Fruit fly (Drosophila melanogaster) whole organism, prepupa: ENCODE data around the gene Irk3.

Experiments used
- Blimp-1 ChIP-seq: fragments of 200-800 bp; sonication (Bioruptor generic); optimal IDR thresholded peaks from 3 replicates; lab custom pipeline; 2017; ENCODE audit warnings: missing biosample characterization, missing genetic modification characterization, mild to moderate bottlenecking, moderate library complexity, missing genetic modification reagents
- CG10669 ChIP-seq: fragments of 200-800 bp; sonication (Bioruptor generic); optimal IDR thresholded peaks from 3 replicates; lab custom pipeline; 2018; ENCODE audit warnings: missing biosample characterization, mild to moderate bottlenecking, missing genetic modification characterization, moderate library complexity
- CG11762 ChIP-seq: fragments of 200-800 bp; sonication (Bioruptor generic); optimal IDR thresholded peaks from 3 replicates; lab custom pipeline; 2016; ENCODE audit warnings: missing biosample characterization, missing genetic modification characterization; ENCODE audit not compliant: insufficient read depth
- CG15336 ChIP-seq: fragments of 200-800 bp; sonication (Bioruptor generic); IDR thresholded peaks from 2 replicates; pipeline ENCODE4 v1.3.6; 2022; ENCODE audit warnings: missing biosample characterization, missing genetic modification characterization
- CG1621 ChIP-seq: fragments of 200-800 bp; sonication (Bioruptor generic); optimal IDR thresholded peaks from 3 replicates; lab custom pipeline; 2018; ENCODE audit warnings: missing biosample characterization, mild to moderate bottlenecking, missing genetic modification characterization
- CG16779 ChIP-seq: fragments of 200-800 bp; sonication (Bioruptor generic); optimal IDR thresholded peaks from 3 replicates; lab custom pipeline; 2017; ENCODE audit warnings: missing biosample characterization, mild to moderate bottlenecking, missing genetic modification characterization
- CG31627 ChIP-seq: fragments of 200-800 bp; sonication (Bioruptor generic); optimal IDR thresholded peaks from 3 replicates; lab custom pipeline; 2016; ENCODE audit warnings: missing biosample characterization, missing genetic modification characterization
- CG32006 ChIP-seq: fragments of 200-800 bp; sonication (Bioruptor generic); optimal IDR thresholded peaks from 3 replicates; lab custom pipeline; 2017; ENCODE audit warnings: missing biosample characterization, mild to moderate bottlenecking, missing genetic modification characterization
- CG3919 ChIP-seq: fragments of 200-800 bp; sonication (Bioruptor generic); optimal IDR thresholded peaks from 3 replicates; lab custom pipeline; 2016; ENCODE audit warnings: missing biosample characterization, missing genetic modification characterization
- CG4318 ChIP-seq: fragments of 200-800 bp; sonication (Bioruptor generic); optimal IDR thresholded peaks from 3 replicates; lab custom pipeline; 2017; ENCODE audit warnings: missing biosample characterization, mild to moderate bottlenecking, missing genetic modification characterization
- CG6163 ChIP-seq: fragments of 200-800 bp; sonication (Bioruptor generic); IDR thresholded peaks from 3 replicates; pipeline ENCODE4 v1.3.6; 2022; ENCODE audit warnings: missing biosample characterization, missing genetic modification characterization
- CG6276 ChIP-seq: fragments of 200-800 bp; sonication (Bioruptor generic); optimal IDR thresholded peaks from 2 replicates; lab custom pipeline; 2017; ENCODE audit warnings: missing biosample characterization, mild to moderate bottlenecking, missing genetic modification characterization
- CG6808 ChIP-seq: fragments of 200-800 bp; sonication (Bioruptor generic); optimal IDR thresholded peaks from 3 replicates; lab custom pipeline; 2017; ENCODE audit warnings: missing biosample characterization, missing genetic modification characterization, mild to moderate bottlenecking, moderate library complexity, missing genetic modification reagents
- CG7368 ChIP-seq: fragments of 200-800 bp; sonication (Bioruptor generic); optimal IDR thresholded peaks from 3 replicates; lab custom pipeline; 2016; ENCODE audit warnings: missing biosample characterization, missing genetic modification characterization
- CG8319 ChIP-seq: fragments of 200-800 bp; sonication (Bioruptor generic); optimal IDR thresholded peaks from 3 replicates; lab custom pipeline; 2016; ENCODE audit warnings: missing biosample characterization, missing genetic modification characterization
- CG8632 ChIP-seq: fragments of 200-800 bp; sonication (Bioruptor generic); optimal IDR thresholded peaks from 3 replicates; lab custom pipeline; 2016; ENCODE audit warnings: missing biosample characterization, missing genetic modification characterization
- CG9139 ChIP-seq: fragments of 200-800 bp; sonication (Bioruptor generic); optimal IDR thresholded peaks from 3 replicates; lab custom pipeline; 2017; ENCODE audit warnings: missing biosample characterization, mild to moderate bottlenecking, missing genetic modification characterization
- Eip75B ChIP-seq: fragments of 200-800 bp; sonication (Bioruptor generic); optimal IDR thresholded peaks from 3 replicates; lab custom pipeline; 2016; ENCODE audit warnings: missing biosample characterization, missing genetic modification characterization
- Eip78C ChIP-seq: fragments of 200-800 bp; sonication (Bioruptor generic); peaks from one replicate; lab custom pipeline; 2016; ENCODE audit warnings: missing biosample characterization, missing genetic modification characterization
- Ets21C ChIP-seq: fragments of 200-800 bp; sonication (Bioruptor generic); optimal IDR thresholded peaks from 3 replicates; lab custom pipeline; 2016; ENCODE audit warnings: missing biosample characterization, missing genetic modification characterization
- Ets96B ChIP-seq: fragments of 200-800 bp; optimal IDR thresholded peaks from 2 replicates; lab custom pipeline; 2019; ENCODE audit warnings: missing biosample characterization, mild to moderate bottlenecking, missing genetic modification characterization, moderate library complexity
- Gug ChIP-seq: fragments of 200-800 bp; sonication (Bioruptor generic); IDR thresholded peaks from 2 replicates; pipeline ENCODE4 v1.3.6; 2022; ENCODE audit warnings: missing biosample characterization, missing genetic modification characterization
- Hr38 ChIP-seq: sonication (Bioruptor generic); optimal IDR thresholded peaks from 2 replicates; lab custom pipeline; 2016; ENCODE audit warnings: missing biosample characterization, missing genetic modification characterization
- Hr39 ChIP-seq: fragments of 200-800 bp; sonication (Bioruptor generic); optimal IDR thresholded peaks from 2 replicates; lab custom pipeline; 2016; ENCODE audit warnings: missing biosample characterization, missing genetic modification characterization
- Hr4 ChIP-seq: fragments of 200-800 bp; sonication (Bioruptor generic); optimal IDR thresholded peaks from 3 replicates; lab custom pipeline; 2016; ENCODE audit warnings: missing biosample characterization, missing genetic modification characterization
- Lpt ChIP-seq: fragments of 200-800 bp; sonication (Bioruptor generic); optimal IDR thresholded peaks from 3 replicates; lab custom pipeline; 2016; ENCODE audit warnings: missing biosample characterization, missing genetic modification characterization
- Smox ChIP-seq: fragments of 200-800 bp; sonication (Bioruptor generic); optimal IDR thresholded peaks from 3 replicates; lab custom pipeline; 2016; ENCODE audit warnings: missing biosample characterization, missing genetic modification characterization
- Sox102F ChIP-seq: fragments of 200-800 bp; sonication (Bioruptor generic); optimal IDR thresholded peaks from 2 replicates; lab custom pipeline; 2016; ENCODE audit warnings: missing biosample characterization, mild to moderate bottlenecking, missing genetic modification characterization
- Sox14 ChIP-seq: fragments of 200-800 bp; sonication (Bioruptor generic); optimal IDR thresholded peaks from 3 replicates; lab custom pipeline; 2016; ENCODE audit warnings: missing biosample characterization, missing genetic modification characterization
- Sox15 ChIP-seq: fragments of 200-800 bp; sonication (Bioruptor generic); optimal IDR thresholded peaks from 3 replicates; lab custom pipeline; 2016; ENCODE audit warnings: missing biosample characterization, missing genetic modification characterization
- achi ChIP-seq: fragments of 200-800 bp; sonication (Bioruptor generic); optimal IDR thresholded peaks from 3 replicates; lab custom pipeline; 2016; ENCODE audit warnings: missing biosample characterization, missing genetic modification characterization
- acj6 ChIP-seq: fragments of 200-800 bp; sonication (Bioruptor generic); optimal IDR thresholded peaks from 3 replicates; lab custom pipeline; 2016; ENCODE audit warnings: missing biosample characterization, missing genetic modification characterization
- cyc ChIP-seq: fragments of 200-800 bp; sonication (Bioruptor generic); optimal IDR thresholded peaks from 3 replicates; lab custom pipeline; 2016; ENCODE audit warnings: missing biosample characterization, missing genetic modification characterization
- dac ChIP-seq: fragments of 200-800 bp; sonication (Bioruptor generic); optimal IDR thresholded peaks from 2 replicates; lab custom pipeline; 2017; ENCODE audit warnings: missing biosample characterization, mild to moderate bottlenecking, missing genetic modification characterization
- dsx ChIP-seq: fragments of 200-800 bp; optimal IDR thresholded peaks from 3 replicates; lab custom pipeline; 2019; ENCODE audit warnings: missing biosample characterization, mild to moderate bottlenecking, missing genetic modification characterization, moderate library complexity; ENCODE audit not compliant: poor library complexity, severe bottlenecking
- esn ChIP-seq: fragments of 200-800 bp; sonication (Bioruptor generic); optimal IDR thresholded peaks from 2 replicates; lab custom pipeline; 2016; ENCODE audit warnings: missing biosample characterization, mild to moderate bottlenecking, missing genetic modification characterization, moderate library complexity
- fd59A ChIP-seq: fragments of 200-800 bp; sonication (Bioruptor generic); optimal IDR thresholded peaks from 2 replicates; lab custom pipeline; 2017; ENCODE audit warnings: missing biosample characterization, mild to moderate bottlenecking, missing genetic modification characterization, missing genetic modification reagents
- fkh ChIP-seq: fragments of 200-800 bp; sonication (Bioruptor generic); optimal IDR thresholded peaks from 3 replicates; lab custom pipeline; 2017; ENCODE audit warnings: missing biosample characterization, mild to moderate bottlenecking, missing genetic modification characterization, moderate library complexity
- lz ChIP-seq: fragments of 200-800 bp; sonication (Bioruptor generic); optimal IDR thresholded peaks from 3 replicates; lab custom pipeline; 2016; ENCODE audit warnings: missing biosample characterization, missing genetic modification characterization
- net ChIP-seq: fragments of 200-800 bp; sonication (Bioruptor generic); optimal IDR thresholded peaks from 3 replicates; lab custom pipeline; 2016; ENCODE audit warnings: missing biosample characterization, missing genetic modification characterization
- salr ChIP-seq, 2 experiments: fragments of 200-800 bp; sonication (Bioruptor generic); optimal IDR thresholded peaks; 3 replicates each; lab custom pipeline; 2016 to 2018; ENCODE audit warnings: missing biosample characterization in 2 of 2, missing genetic modification characterization in 2 of 2, mild to moderate bottlenecking in 1 of 2
- ss ChIP-seq, 2 experiments: fragments of 200-800 bp; sonication (Bioruptor generic); optimal IDR thresholded peaks; 2 replicates in 1 of 2; 3 replicates in 1 of 2; lab custom pipeline; 2017 to 2018; ENCODE audit warnings: mild to moderate bottlenecking in 2 of 2, missing biosample characterization in 2 of 2, missing genetic modification characterization in 2 of 2, moderate library complexity in 1 of 2
- svp ChIP-seq: fragments of 200-800 bp; sonication (Bioruptor generic); peaks from one replicate; lab custom pipeline; 2016; ENCODE audit warnings: missing biosample characterization, missing genetic modification characterization
- topi ChIP-seq: fragments of 200-800 bp; sonication (Bioruptor generic); optimal IDR thresholded peaks from 3 replicates; lab custom pipeline; 2016; ENCODE audit warnings: missing biosample characterization, missing genetic modification characterization
- vri ChIP-seq: fragments of 200-800 bp; sonication (Bioruptor generic); optimal IDR thresholded peaks from 3 replicates; lab custom pipeline; 2016; ENCODE audit warnings: missing biosample characterization, mild to moderate bottlenecking, missing genetic modification characterization

Irk3 gene

DNA sequence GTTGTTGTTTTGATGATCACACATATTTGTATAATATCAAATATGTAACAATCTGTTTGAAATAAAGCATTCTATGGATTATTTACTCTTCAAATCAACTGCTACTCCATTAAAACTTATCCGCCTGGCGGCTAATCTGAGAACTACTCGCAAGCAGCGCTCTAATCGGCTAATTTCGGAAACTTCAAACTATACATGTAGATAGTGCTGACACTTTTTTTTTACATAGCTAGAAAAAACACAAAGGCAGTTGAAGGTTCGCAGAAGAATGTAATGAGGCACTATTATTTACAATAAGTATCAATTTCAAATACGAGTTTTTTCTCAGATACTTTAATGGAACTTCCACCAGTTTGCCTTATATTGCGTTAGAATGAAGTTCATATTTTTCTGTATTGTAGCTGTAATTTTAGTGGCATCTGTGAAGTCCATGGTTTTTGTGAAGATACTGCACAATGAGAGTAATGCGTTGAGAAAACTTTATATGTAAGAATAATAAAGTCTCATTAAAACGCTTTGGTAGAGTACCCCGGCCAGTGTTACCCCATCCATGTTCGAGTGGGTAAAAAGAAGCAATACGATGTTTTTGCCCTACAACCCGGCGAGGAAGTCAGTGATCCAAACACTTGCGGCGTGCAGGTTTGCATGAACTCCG, 47.5 kb downstream of the Irk3 start (continued):
- TF ChIP-seq topi (GFP tag; lab: Kevin White, UChicago) = no peak
- TF ChIP-seq svp (GFP tag; lab: Kevin White, UChicago) = peak; percentile 41
- no peak for TF ChIP-seq CG4318 (GFP tag; lab: Kevin White, UChicago)
- TF ChIP-seq acj6 = no peak
- TF ChIP-seq CG7368 (GFP tag; lab: Kevin White, UChicago) = no peak
- TF ChIP-seq CG8632 (GFP tag; lab: Kevin White, UChicago) = no peak
- TF ChIP-seq Hr39 (GFP tag; lab: Kevin White, UChicago) = peak; percentile 35
- no peak for TF ChIP-seq fd59A (GFP tag; lab: Kevin White, UChicago)
- no peak for TF ChIP-seq CG6276 (GFP tag; lab: Kevin White, UChicago)
- no peak for TF ChIP-seq Ets96B (tag; lab: Kevin White, UChicago)
- no peak for TF ChIP-seq vri (GFP tag; lab: Kevin White, UChicago)
- TF ChIP-seq Smox = no peak
- peak; percentile 67 for TF ChIP-seq CG3919 (GFP tag; lab: Kevin White, UChicago)
- TF ChIP-seq CG9139 (GFP tag; lab: Kevin White, UChicago) = no peak
- TF ChIP-seq Gug = no peak
- no peak for TF ChIP-seq esn (GFP tag; lab: Kevin White, UChicago)
- no peak for TF ChIP-seq net (GFP tag; lab: Kevin White, UChicago)
- no peak for TF ChIP-seq Blimp-1 (GFP tag; lab: Kevin White, UChicago)
- no peak for TF ChIP-seq Sox15 (GFP tag; lab: Kevin White, UChicago)
- no peak for TF ChIP-seq CG15336 (GFP tag; lab: Robert Waterston, UW)

DNA sequence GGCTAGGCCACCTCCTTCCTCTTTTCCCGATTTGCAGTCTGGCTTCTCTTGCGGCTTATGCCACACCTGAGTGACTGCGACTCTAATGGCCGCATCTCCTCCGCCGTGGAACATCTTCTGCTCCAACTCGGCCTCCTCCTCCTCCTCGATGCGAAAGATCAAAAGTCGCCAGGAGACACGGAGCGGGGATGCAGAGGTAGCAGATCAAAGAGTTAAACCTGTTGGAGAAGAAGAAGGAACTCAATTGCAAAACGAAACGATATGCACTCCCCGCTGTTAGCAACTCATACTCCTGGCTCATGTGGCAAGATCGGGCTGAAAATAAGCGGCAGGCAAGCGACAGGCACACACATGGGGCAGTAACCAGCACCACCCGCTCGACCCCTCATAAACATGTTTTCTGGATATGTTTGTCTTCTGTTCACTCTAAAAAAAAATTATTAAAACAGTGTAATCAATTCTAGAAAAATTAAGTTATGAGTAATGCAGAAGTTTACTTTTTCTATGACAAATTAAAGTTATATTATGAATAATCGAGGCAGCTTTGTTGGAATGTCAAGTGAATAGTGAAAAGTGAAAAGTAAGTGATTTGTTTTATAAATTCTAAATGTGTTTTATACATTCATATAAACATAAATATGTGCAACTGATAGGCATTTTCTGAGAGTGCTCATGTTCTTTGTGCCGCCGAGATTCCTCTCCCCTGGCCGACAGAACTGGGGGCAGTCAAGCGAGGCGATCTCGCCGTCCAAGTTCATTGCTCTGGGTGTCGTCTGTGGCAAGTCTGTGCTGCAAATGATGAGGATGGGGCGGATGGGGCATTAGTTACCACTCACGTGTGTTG, 48.6 kb downstream of the Irk3 start:
- TF ChIP-seq CG6163 (GFP tag; lab: Robert Waterston, UW) (peak; percentile 47), CG11762 (GFP tag; lab: Kevin White, UChicago) (peak; percentile 63), CG32006 (GFP tag; lab: Kevin White, UChicago) (peak; percentile 81), Blimp-1 (GFP tag; lab: Kevin White, UChicago) (peak; percentile 65), CG7368 (GFP tag; lab: Kevin White, UChicago) (peak; percentile 40), Sox102F (GFP tag; lab: Kevin White, UChicago) (peak; percentile 78), CG6276 (GFP tag; lab: Kevin White, UChicago) (peak; percentile 72), lz (peak; percentile 88), achi (GFP tag; lab: Kevin White, UChicago) (peak; percentile 84), Sox14 (peak; percentile 89), salr (GFP tag; optimal IDR thresholded peaks at IDR 0.05; lab: Kevin White, UChicago) (peak; percentile 53 to 79), CG16779 (tag; lab: Kevin White, UChicago) (peak; percentile 50), CG8319 (GFP tag; lab: Kevin White, UChicago) (peak; percentile 23), vri (GFP tag; lab: Kevin White, UChicago) (peak; percentile 55), dsx (GFP tag; lab: Kevin White, UChicago) (peak; percentile 81), esn (GFP tag; lab: Kevin White, UChicago) (peak; percentile 92), CG1621 (tag; lab: Kevin White, UChicago) (peak; percentile 64), svp (GFP tag; lab: Kevin White, UChicago) (peak; percentile 90), CG6808 (peak; percentile 88), Gug (peak; percentile 35; the same call in 1 of the 2 replicates), CG4318 (GFP tag; lab: Kevin White, UChicago) (peak; percentile 44), Hr38 (GFP tag; lab: Kevin White, UChicago) (no peak), fkh (GFP tag; lab: Kevin White, UChicago) (no peak), Eip78C (GFP tag; lab: Kevin White, UChicago) (peak; percentile 95), dac (GFP tag; lab: Kevin White, UChicago) (peak; percentile 5), CG31627 (GFP tag; lab: Kevin White, UChicago) (peak; percentile 80), Ets21C (peak; percentile 72), Eip75B (GFP tag; lab: Kevin White, UChicago) (peak; percentile 86), CG10669 (GFP tag; lab: Kevin White, UChicago) (peak; percentile 81), Lpt (GFP tag; lab: Kevin White, UChicago) (peak; percentile 76), Smox (peak; percentile 85), CG8632 (GFP tag; lab: Kevin White, UChicago) (peak; percentile 62), Hr4 (GFP tag; lab: Kevin White, UChicago) (peak; percentile 50), cyc (peak; percentile 78), ss (GFP tag; optimal IDR thresholded peaks at IDR 0.05; lab: Kevin White, UChicago) (peak; percentile 85 to 88)
